Worm (Caenorhabditis elegans) whole organism, L4 larva: ENCODE results near the gene srbc-19.

Experiments
- aha-1 ChIP-seq: fragments of 150-350 bp; peaks from one replicate; lab custom pipeline; 2014; ENCODE audit warnings: missing biosample characterization, missing genetic modification characterization
- dpl-1 ChIP-seq: fragments of 150-350 bp; optimal IDR thresholded peaks from 2 replicates; lab custom pipeline; 2014; ENCODE audit warnings: missing biosample characterization, missing genetic modification reagents, missing genetic modification characterization
- hlh-30 ChIP-seq: sonication (generic microtip); optimal IDR thresholded peaks from 2 replicates; lab custom pipeline; 2017; ENCODE audit warnings: antibody characterized with exemption, mild to moderate bottlenecking, missing genetic modification characterization, missing compliant biosample characterization; ENCODE audit not compliant: insufficient read depth
- lin-38 ChIP-seq: fragments of 200-800 bp; sonication (Bioruptor generic); IDR thresholded peaks from 2 replicates; pipeline ENCODE4 v1.3.6; 2022; ENCODE audit warnings: missing genetic modification reagents, missing genetic modification characterization, missing compliant biosample characterization
- lin-39 ChIP-seq: fragments of 150-350 bp; optimal IDR thresholded peaks from 2 replicates; lab custom pipeline; 2014; ENCODE audit warnings: missing biosample characterization, missing genetic modification reagents, missing genetic modification characterization
- lsy-2 ChIP-seq, 2 experiments: fragments of 150-350 bp in 1 of 2; sonication (generic microtip) in 1 of 2; optimal IDR thresholded peaks; 2 replicates each; lab custom pipeline; 2014 to 2017; ENCODE audit warnings: missing biosample characterization in 2 of 2, missing genetic modification characterization in 2 of 2
- madf-9 ChIP-seq: fragments of 200-800 bp; sonication (Bioruptor generic); conservative IDR thresholded peaks from 2 replicates; pipeline ENCODE4 v1.3.6; 2022; ENCODE audit warnings: missing genetic modification reagents, missing genetic modification characterization, missing compliant biosample characterization
- nhr-237 ChIP-seq: sonication (generic microtip); optimal IDR thresholded peaks from 2 replicates; lab custom pipeline; 2017; ENCODE audit warnings: missing biosample characterization, missing genetic modification characterization
- nhr-25 ChIP-seq: sonication (generic microtip); optimal IDR thresholded peaks from 2 replicates; lab custom pipeline; 2017; ENCODE audit warnings: missing genetic modification characterization, mild to moderate bottlenecking, missing compliant biosample characterization, antibody characterized with exemption, moderate library complexity, borderline replicate concordance; ENCODE audit not compliant: insufficient read depth
- pha-4 ChIP-seq, 2 experiments: fragments of 150-350 bp in 1 of 2; fragments of 200-800 bp in 1 of 2; sonication (Bioruptor generic) in 1 of 2; IDR thresholded peaks in 1 of 2; optimal IDR thresholded peaks in 1 of 2; 2 replicates each; pipeline versions ENCODE4 v1.3.6 to Lab custom; 2014 to 2022; ENCODE audit warnings: missing genetic modification characterization in 2 of 2, missing genetic modification reagents in 2 of 2, missing biosample characterization in 1 of 2, missing compliant biosample characterization in 1 of 2
- skn-1 ChIP-seq: fragments of 150-350 bp; optimal IDR thresholded peaks from 2 replicates; lab custom pipeline; 2014; ENCODE audit warnings: missing biosample characterization, missing genetic modification characterization
- spr-1 ChIP-seq: sonication (generic microtip); optimal IDR thresholded peaks from 2 replicates; lab custom pipeline; 2016; ENCODE audit warnings: mild to moderate bottlenecking, missing genetic modification characterization, missing compliant biosample characterization

- TF ChIP-seq nhr-25 = no peak
- TF ChIP-seq spr-1 (tag; lab: Kevin White, UChicago) = no peak
- no peak for TF ChIP-seq lin-39 (tag; lab: Kevin White, UChicago)
- no peak for TF ChIP-seq lin-38 (GFP tag; lab: Robert Waterston, UW)
- TF ChIP-seq dpl-1 (GFP tag; lab: Kevin White, UChicago) = no peak
- no peak for TF ChIP-seq lsy-2 (tag; optimal IDR thresholded peaks at IDR 0.05; lab: Kevin White, UChicago)
- TF ChIP-seq pha-4 (GFP tag; IDR thresholded peaks at IDR 0.05; lab: Robert Waterston, UW) = no peak
- no peak for TF ChIP-seq pha-4 (tag; optimal IDR thresholded peaks at IDR 0.05; lab: Kevin White, UChicago)
- TF ChIP-seq skn-1 (tag; lab: Kevin White, UChicago) = no peak
- TF ChIP-seq madf-9 = no peak
- TF ChIP-seq aha-1 (tag; lab: Kevin White, UChicago) = no peak
- no peak for TF ChIP-seq hlh-30
- no peak for TF ChIP-seq nhr-237
Observed at ce11 chrV:2190383-2190782, 23.8 kb upstream of the srbc-19 start.
